Worm (Caenorhabditis elegans): Measurements from ENCODE around the gene dmd-4.

dmd-4 gene

DNA sequence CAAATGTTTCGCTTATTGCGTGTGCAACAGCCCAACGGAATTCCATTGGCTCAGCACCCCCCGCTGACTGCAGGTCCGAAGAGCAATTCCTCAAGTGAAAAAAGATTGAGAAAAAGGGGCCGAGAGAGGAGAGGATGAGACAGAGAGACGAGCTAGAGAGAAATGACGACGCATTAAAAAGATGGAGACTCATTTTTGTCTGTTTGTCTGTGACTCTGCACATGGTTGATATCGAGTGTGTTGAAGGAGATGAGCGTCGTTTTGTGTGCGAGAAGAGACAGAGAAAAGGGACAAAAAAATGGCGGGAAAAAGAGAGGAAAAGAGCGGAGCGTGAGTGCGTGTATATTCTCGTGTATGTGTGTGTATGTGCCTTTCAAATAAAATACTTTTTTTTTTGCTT is 20.6 kb downstream of the dmd-4 start (continued):
- TF ChIP-seq pha-4 (tag; optimal IDR thresholded peaks at IDR 0.05) (peak; percentile 95), aly-2 (tag; optimal IDR thresholded peaks at IDR 0.05) (no peak), ceh-16 (tag; optimal IDR thresholded peaks at IDR 0.05) (no peak), nhr-77 (tag; optimal IDR thresholded peaks at IDR 0.05) (no peak), snpc-4 (tag; optimal IDR thresholded peaks at IDR 0.05) (peak; percentile 58), nhr-67 (tag; optimal IDR thresholded peaks at IDR 0.05) (no peak), lin-39 (tag; optimal IDR thresholded peaks at IDR 0.05) (peak; percentile 57), nhr-237 (tag; optimal IDR thresholded peaks at IDR 0.05) (no peak), nhr-25 (tag; optimal IDR thresholded peaks at IDR 0.05) (peak; percentile 45), nfya-1 (tag; optimal IDR thresholded peaks at IDR 0.05; ENCODE audit: insufficient read depth) (peak; percentile 93), pqm-1 (tag; optimal IDR thresholded peaks at IDR 0.05) (peak; percentile 83), zag-1 (tag; optimal IDR thresholded peaks at IDR 0.05) (peak; percentile 29), hmg-11 (tag; optimal IDR thresholded peaks at IDR 0.05) (peak; percentile 94), fkh-2 (tag; optimal IDR thresholded peaks at IDR 0.05) (no peak), ztf-4 (tag; optimal IDR thresholded peaks at IDR 0.05) (no peak), ztf-11 (tag; optimal IDR thresholded peaks at IDR 0.05) (no peak), ceh-28 (tag; optimal IDR thresholded peaks at IDR 0.05) (peak; percentile 68), ZK546.5 (tag; optimal IDR thresholded peaks at IDR 0.05) (no peak), elt-1 (tag; optimal IDR thresholded peaks at IDR 0.05) (no peak), jun-1 (tag; optimal IDR thresholded peaks at IDR 0.05) (peak; percentile 78), nhr-28 (tag; optimal IDR thresholded peaks at IDR 0.05) (no peak), sea-2 (GFP tag; optimal IDR thresholded peaks at IDR 0.05) (peak; percentile 69)

ce11 chrX:14838339-14838738 is 23.3 kb downstream of the dmd-4 start:
- TF ChIP-seq zag-1 (tag; optimal IDR thresholded peaks at IDR 0.05) (no peak), ztf-4 (tag; optimal IDR thresholded peaks at IDR 0.05) (no peak), egl-27 (tag; optimal IDR thresholded peaks at IDR 0.05) (no peak)

DNA sequence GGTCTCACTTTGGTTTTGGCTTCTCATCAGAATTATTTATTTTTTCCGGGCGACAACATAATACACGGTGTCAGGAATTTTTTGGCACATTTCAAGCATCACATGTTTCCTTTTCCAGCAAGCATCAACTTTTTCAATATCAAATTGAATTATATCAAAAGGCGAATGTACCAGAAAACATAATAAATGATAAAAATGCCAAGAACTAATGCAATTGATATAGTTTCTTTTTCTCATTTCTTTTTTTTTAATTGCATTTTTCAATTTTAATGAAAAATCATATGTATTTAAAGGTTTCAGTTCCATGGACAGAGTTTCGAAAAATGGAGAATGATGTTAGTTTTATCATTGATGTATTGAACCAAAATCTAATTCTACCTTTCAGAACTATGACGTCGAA is 30.1 kb downstream of the dmd-4 start, which contains the start of gene dpf-2:
dpf-2 (plus strand) TSS at position 301 of the 400 bp plus-strand sequence.
- TF ChIP-seq fkh-10 (GFP tag; optimal IDR thresholded peaks at IDR 0.05) (no peak), nhr-237 (tag; optimal IDR thresholded peaks at IDR 0.05) (no peak), lsy-12 (tag; optimal IDR thresholded peaks at IDR 0.05) (no peak), ceh-9 (tag; optimal IDR thresholded peaks at IDR 0.05) (no peak), mdl-1 (tag; optimal IDR thresholded peaks at IDR 0.05) (no peak), ztf-11 (tag; optimal IDR thresholded peaks at IDR 0.05) (no peak), aly-2 (tag; optimal IDR thresholded peaks at IDR 0.05) (no peak), elt-2 (tag; optimal IDR thresholded peaks at IDR 0.05) (no peak)

- TF ChIP-seq nhr-11 (tag; optimal IDR thresholded peaks at IDR 0.05) (no peak), fos-1 (tag; optimal IDR thresholded peaks at IDR 0.05) (no peak), mml-1 (tag; optimal IDR thresholded peaks at IDR 0.05) (no peak), ZK546.5 (tag; optimal IDR thresholded peaks at IDR 0.05) (no peak), ama-1 (optimal IDR thresholded peaks at IDR 0.05) (no peak), egl-27 (tag; optimal IDR thresholded peaks at IDR 0.05) (no peak), lsy-12 (tag; optimal IDR thresholded peaks at IDR 0.05) (no peak), fkh-2 (tag; optimal IDR thresholded peaks at IDR 0.05) (no peak), ceh-16 (tag; optimal IDR thresholded peaks at IDR 0.05) (no peak), ceh-82 (tag; optimal IDR thresholded peaks at IDR 0.05) (no peak), R02D3.7 (tag; optimal IDR thresholded peaks at IDR 0.05) (no peak)
These were observed 32.9 kb downstream of the dmd-4 start for ce11 chrX:14828766-14829165.

- TF ChIP-seq mml-1 (tag; optimal IDR thresholded peaks at IDR 0.05) (no peak), nhr-28 (tag; optimal IDR thresholded peaks at IDR 0.05) (no peak), pha-4 (tag; optimal IDR thresholded peaks at IDR 0.05) (peak; percentile 90), nhr-25 (tag; optimal IDR thresholded peaks at IDR 0.05) (peak; percentile 76), elt-2 (tag; optimal IDR thresholded peaks at IDR 0.05) (peak; percentile 73), ama-1 (optimal IDR thresholded peaks at IDR 0.05) (peak; percentile 37), nfya-1 (tag; optimal IDR thresholded peaks at IDR 0.05; ENCODE audit: insufficient read depth) (peak; percentile 80), ztf-4 (tag; optimal IDR thresholded peaks at IDR 0.05) (no peak), jun-1 (tag; optimal IDR thresholded peaks at IDR 0.05) (peak; percentile 51), elt-3 (tag; optimal IDR thresholded peaks at IDR 0.05) (no peak), nhr-76 (tag; optimal IDR thresholded peaks at IDR 0.05) (no peak), ceh-16 (tag; optimal IDR thresholded peaks at IDR 0.05) (no peak), nhr-12 (tag; optimal IDR thresholded peaks at IDR 0.05) (no peak), fos-1 (tag; optimal IDR thresholded peaks at IDR 0.05) (no peak), ceh-9 (tag; optimal IDR thresholded peaks at IDR 0.05) (no peak), nhr-77 (tag; optimal IDR thresholded peaks at IDR 0.05) (no peak), snpc-4 (tag; optimal IDR thresholded peaks at IDR 0.05) (peak; percentile 35), lin-39 (tag; optimal IDR thresholded peaks at IDR 0.05) (peak; percentile 81), unc-62 (GFP tag; optimal IDR thresholded peaks at IDR 0.05) (no peak), lin-15B (tag; optimal IDR thresholded peaks at IDR 0.05) (peak; percentile 49), mdl-1 (tag; optimal IDR thresholded peaks at IDR 0.05) (peak; percentile 26), ceh-82 (tag; optimal IDR thresholded peaks at IDR 0.05) (no peak), tbx-2 (tag; optimal IDR thresholded peaks at IDR 0.05) (peak; percentile 26), nhr-43 (tag; optimal IDR thresholded peaks at IDR 0.05; ENCODE audit: poor library complexity, severe bottlenecking) (peak; percentile 22), unc-39 (tag; optimal IDR thresholded peaks at IDR 0.05) (no peak), sea-2 (GFP tag; optimal IDR thresholded peaks at IDR 0.05) (no peak), lsy-12 (tag; optimal IDR thresholded peaks at IDR 0.05) (no peak), fkh-2 (tag; optimal IDR thresholded peaks at IDR 0.05) (no peak)
These were observed 37.1 kb downstream of the dmd-4 start, which contains the start of gene mbk-1 for ce11 chrX:14824490-14825050. TSS of gene mbk-1 (minus strand) at chrX:14824540.
